Worm (Caenorhabditis elegans): ENCODE results near the gene C53D6.4.

ce11 chrIV:9032550-9032949 lies 11.8 kb upstream of the C53D6.4 start, which contains the start of gene C53D6.6:
- TF ChIP-seq tlp-1 (tag; optimal IDR thresholded peaks at IDR 0.05) (no peak), aly-2 (tag; optimal IDR thresholded peaks at IDR 0.05) (no peak), lin-39 (tag; optimal IDR thresholded peaks at IDR 0.05) (no peak), snpc-4 (tag; optimal IDR thresholded peaks at IDR 0.05) (no peak), elt-2 (tag; optimal IDR thresholded peaks at IDR 0.05) (no peak), ceh-90 (tag; optimal IDR thresholded peaks at IDR 0.05) (no peak), nhr-28 (tag; optimal IDR thresholded peaks at IDR 0.05) (no peak), fos-1 (tag; optimal IDR thresholded peaks at IDR 0.05) (no peak), unc-62 (GFP tag; optimal IDR thresholded peaks at IDR 0.05) (no peak), ama-1 (optimal IDR thresholded peaks at IDR 0.05) (no peak), nhr-237 (tag; optimal IDR thresholded peaks at IDR 0.05) (no peak)
